Fruit fly (Drosophila melanogaster) whole organism, wandering third instar larva: ENCODE measurements around the gene CG4278.

ENCODE experiments used
- Abd-B ChIP-seq: fragments of >200 bp; optimal IDR thresholded peaks from 2 replicates; lab custom pipeline; 2017; ENCODE audit warnings: missing biosample characterization, missing genetic modification characterization
- CrebA ChIP-seq: fragments of 200-800 bp; sonication (Bioruptor generic); optimal IDR thresholded peaks from 2 replicates; lab custom pipeline; 2016; ENCODE audit warnings: missing biosample characterization, mild to moderate bottlenecking, missing genetic modification characterization, borderline replicate concordance
- Jra ChIP-seq: sonication (Bioruptor generic); optimal IDR thresholded peaks from 2 replicates; lab custom pipeline; 2016; ENCODE audit warnings: missing biosample characterization, missing genetic modification characterization
- Myc ChIP-seq: fragments of >200 bp; optimal IDR thresholded peaks from 2 replicates; lab custom pipeline; 2017
- N ChIP-seq: fragments of >200 bp; optimal IDR thresholded peaks from 2 replicates; lab custom pipeline; 2018; ENCODE audit warnings: missing biosample characterization, missing external identifiers, missing genetic modification characterization
- OdsH ChIP-seq: fragments of 200-800 bp; sonication (Bioruptor generic); optimal IDR thresholded peaks from 2 replicates; lab custom pipeline; 2016; ENCODE audit warnings: missing biosample characterization, mild to moderate bottlenecking, missing genetic modification characterization
- dsf ChIP-seq: sonication (Bioruptor generic); optimal IDR thresholded peaks from 2 replicates; lab custom pipeline; 2016; ENCODE audit warnings: missing biosample characterization, missing genetic modification characterization, borderline replicate concordance
- ey ChIP-seq: fragments of 200-800 bp; sonication (Bioruptor generic); optimal IDR thresholded peaks from 2 replicates; lab custom pipeline; 2016; ENCODE audit warnings: missing biosample characterization, missing genetic modification characterization
- foxo ChIP-seq, 2 experiments: fragments of 200-800 bp; sonication (Bioruptor generic); optimal IDR thresholded peaks; 2 replicates in 1 of 2; 3 replicates in 1 of 2; lab custom pipeline; 2016 to 2017; ENCODE audit warnings: missing biosample characterization in 2 of 2, missing genetic modification characterization in 2 of 2
- h ChIP-seq: fragments of 200-800 bp; sonication (Bioruptor generic); optimal IDR thresholded peaks from 3 replicates; lab custom pipeline; 2016; ENCODE audit warnings: missing biosample characterization, mild to moderate bottlenecking, missing genetic modification characterization
- lola ChIP-seq: fragments of >200 bp; optimal IDR thresholded peaks from 2 replicates; lab custom pipeline; 2017; ENCODE audit warnings: missing biosample characterization, missing genetic modification characterization
- sv ChIP-seq: fragments of 200-800 bp; sonication (Bioruptor generic); optimal IDR thresholded peaks from 3 replicates; lab custom pipeline; 2016; ENCODE audit warnings: missing biosample characterization, missing genetic modification characterization

DNA sequence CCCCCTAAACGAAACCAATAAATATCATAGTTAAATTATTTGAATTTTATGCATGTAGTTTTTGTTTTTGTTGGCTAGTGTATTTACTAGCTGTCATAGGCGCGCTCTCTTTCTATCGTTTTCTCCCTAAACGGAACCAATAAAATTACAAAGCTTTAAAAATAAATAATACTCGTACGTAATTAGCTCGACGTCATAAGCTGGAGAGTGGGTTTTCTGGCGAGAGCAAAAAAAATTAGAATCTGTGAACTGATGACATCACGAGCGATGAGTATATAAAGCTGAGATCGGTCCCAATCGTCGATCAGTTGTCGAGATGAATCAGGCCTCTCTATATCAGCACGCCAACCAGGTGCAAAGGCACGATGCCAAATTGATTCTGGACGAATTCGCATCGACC lies 38.7 kb downstream of the CG4278 start, which contains the start of gene jhamt:
- TF ChIP-seq OdsH = no peak
- no peak for TF ChIP-seq h (GFP tag; lab: Kevin White, UChicago)
- no peak for TF ChIP-seq CrebA
- TF ChIP-seq lola (GFP tag; lab: Kevin White, UChicago) = no peak
- no peak for TF ChIP-seq ey (GFP tag; lab: Kevin White, UChicago)
- no peak for TF ChIP-seq Jra (GFP tag; lab: Kevin White, UChicago)
- no peak for TF ChIP-seq foxo (GFP tag; optimal IDR thresholded peaks at IDR 0.05; lab: Kevin White, UChicago)
- TF ChIP-seq dsf (GFP tag; lab: Kevin White, UChicago) = no peak
- TF ChIP-seq sv (GFP tag; lab: Kevin White, UChicago) = no peak
- no peak for TF ChIP-seq Abd-B (GFP tag; lab: Kevin White, UChicago)
- TF ChIP-seq Myc (lab: Kevin White, UChicago) = no peak
- no peak for TF ChIP-seq N (GFP tag; lab: Kevin White, UChicago)
